Worm (Caenorhabditis elegans): ENCODE data around the gene C28D4.8.

The C28D4.8 gene

DNA sequence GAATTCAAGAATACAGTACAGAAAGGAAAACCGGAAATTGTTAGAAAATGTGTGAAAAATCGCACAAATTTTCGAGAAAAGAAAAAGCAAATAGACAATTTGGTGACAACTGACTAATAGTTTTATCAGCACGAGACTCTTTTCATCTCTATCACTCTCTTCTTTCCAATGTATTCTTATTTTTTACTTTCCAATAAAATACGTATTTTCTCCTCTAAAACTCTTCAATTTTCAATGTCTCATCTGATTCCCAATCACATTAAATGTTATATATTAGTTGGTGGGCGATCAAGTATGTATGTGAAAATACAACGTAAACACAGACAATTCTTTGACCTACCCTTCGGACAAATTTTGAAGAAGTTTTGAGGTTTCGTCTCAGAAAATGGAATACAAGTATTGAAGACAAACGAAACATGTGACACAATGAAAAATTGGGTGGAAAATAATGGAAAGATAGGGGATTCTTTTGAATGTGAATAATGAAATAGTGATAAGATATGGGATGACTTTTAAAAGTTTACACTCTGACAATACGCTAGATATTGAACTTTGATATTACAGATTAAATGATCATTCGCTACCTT is 10.9 kb downstream of the C28D4.8 start, which contains the start of gene cka-1 (continued):
- peak in 1 of 2 experiments; percentile 62 for TF ChIP-seq lsy-2 (tag; optimal IDR thresholded peaks at IDR 0.05)
- TF ChIP-seq nhr-85 (tag): peak; percentile 48
- no peak for TF ChIP-seq egl-13 (tag; optimal IDR thresholded peaks at IDR 0.05)
- peak; percentile 11 for TF ChIP-seq nhr-90 (tag; optimal IDR thresholded peaks at IDR 0.05; ENCODE audit: poor library complexity)
- no peak for TF ChIP-seq mdl-1 (tag; optimal IDR thresholded peaks at IDR 0.05)
- TF ChIP-seq swsn-7 (tag; optimal IDR thresholded peaks at IDR 0.05): no peak
- no peak for TF ChIP-seq ceh-63 (GFP tag; optimal IDR thresholded peaks at IDR 0.05)
- peak; percentile 63 for TF ChIP-seq nhr-71 (tag; optimal IDR thresholded peaks at IDR 0.05)
- no peak for TF ChIP-seq nhr-47 (tag; optimal IDR thresholded peaks at IDR 0.05)
- TF ChIP-seq elt-3 (tag; optimal IDR thresholded peaks at IDR 0.05): peak in 1 of 6 experiments; percentile 48
- peak in 1 of 2 experiments; percentile 6 for TF ChIP-seq efl-1 (optimal IDR thresholded peaks at IDR 0.05)
- peak in 1 of 2 experiments; percentile 89 for TF ChIP-seq efl-1 (GFP tag; optimal IDR thresholded peaks at IDR 0.05 in 1 of 2)
- peak; percentile 52 for TF ChIP-seq elt-2 (tag; optimal IDR thresholded peaks at IDR 0.05)
- no peak for TF ChIP-seq hlh-4 (tag; optimal IDR thresholded peaks at IDR 0.05)

DNA sequence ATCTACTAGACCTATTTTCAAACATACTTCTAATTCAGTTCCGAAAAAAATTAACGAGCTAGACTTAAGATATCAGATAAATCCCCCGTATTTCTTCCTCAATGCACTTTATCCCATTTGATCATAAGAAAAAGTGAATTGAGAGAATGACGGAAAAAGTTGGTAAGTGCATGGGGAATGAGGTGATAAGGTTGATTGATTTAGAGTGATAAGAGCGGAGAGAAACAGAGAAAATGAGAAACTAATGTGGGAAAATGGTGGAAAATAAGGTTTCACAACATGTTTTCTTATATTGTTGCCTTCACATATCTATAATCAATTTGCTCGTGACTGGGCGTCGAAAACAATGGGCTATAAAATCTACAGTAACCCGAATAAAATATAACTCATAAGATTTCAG is 12.5 kb downstream of the C28D4.8 start:
- no peak for TF ChIP-seq xbp-1 (tag; optimal IDR thresholded peaks at IDR 0.05)
- no peak for TF ChIP-seq ceh-82 (tag; optimal IDR thresholded peaks at IDR 0.05)
- TF ChIP-seq tlp-1 (tag; optimal IDR thresholded peaks at IDR 0.05): no peak
- no peak for TF ChIP-seq fkh-8 (tag; optimal IDR thresholded peaks at IDR 0.05)
- peak in 5 of 6 experiments; percentile 28 to 82 (median 45) for TF ChIP-seq elt-3 (tag; optimal IDR thresholded peaks at IDR 0.05)
- no peak for TF ChIP-seq nhr-76 (tag; optimal IDR thresholded peaks at IDR 0.05)
- no peak for TF ChIP-seq grh-1 (GFP tag; IDR thresholded peaks at IDR 0.05)
- TF ChIP-seq zip-4 (GFP tag; optimal IDR thresholded peaks at IDR 0.05): no peak
- peak in 1 of 2 experiments; percentile 39 for TF ChIP-seq lin-35 (GFP tag; optimal IDR thresholded peaks at IDR 0.05)
- TF ChIP-seq hpl-2 (GFP tag; optimal IDR thresholded peaks at IDR 0.05): no peak
- TF ChIP-seq nhr-20 (tag; optimal IDR thresholded peaks at IDR 0.05): peak; percentile 52
- no peak for TF ChIP-seq dpl-1 (GFP tag; optimal IDR thresholded peaks at IDR 0.05)
- no peak for TF ChIP-seq nhr-11 (tag; optimal IDR thresholded peaks at IDR 0.05)
- no peak for TF ChIP-seq pag-3 (tag; optimal IDR thresholded peaks at IDR 0.05; ENCODE audit: borderline replicate concordance, insufficient read depth)
- no peak for TF ChIP-seq fos-1 (tag; optimal IDR thresholded peaks at IDR 0.05)
- no peak for TF ChIP-seq isw-1 (GFP tag; IDR thresholded peaks at IDR 0.05)
- no peak for TF ChIP-seq mef-2 (tag; optimal IDR thresholded peaks at IDR 0.05)
- TF ChIP-seq aly-2 (tag; optimal IDR thresholded peaks at IDR 0.05): no peak
- no peak for TF ChIP-seq zag-1 (tag; optimal IDR thresholded peaks at IDR 0.05)
- no peak for TF ChIP-seq C04F5.9 (tag; optimal IDR thresholded peaks at IDR 0.05)
- TF ChIP-seq pqm-1 (tag; optimal IDR thresholded peaks at IDR 0.05): peak; percentile 7
- TF ChIP-seq nhr-77 (tag; optimal IDR thresholded peaks at IDR 0.05): no peak
- peak; percentile 77 for TF ChIP-seq nhr-85 (tag)
- TF ChIP-seq efl-1 (optimal IDR thresholded peaks at IDR 0.05): no peak
- TF ChIP-seq efl-1 (GFP tag; optimal IDR thresholded peaks at IDR 0.05 in 1 of 2): no peak
- TF ChIP-seq irx-1 (tag; optimal IDR thresholded peaks at IDR 0.05): no peak
- no peak for TF ChIP-seq lin-13 (GFP tag; optimal IDR thresholded peaks at IDR 0.05)
- TF ChIP-seq nhr-237 (tag; optimal IDR thresholded peaks at IDR 0.05): no peak
- TF ChIP-seq C16A3.4 (tag; optimal IDR thresholded peaks at IDR 0.05): no peak
- peak; percentile 53 for TF ChIP-seq dsc-1 (tag; optimal IDR thresholded peaks at IDR 0.05)
- no peak for TF ChIP-seq ces-1 (GFP tag; optimal IDR thresholded peaks at IDR 0.05)
- TF ChIP-seq mep-1 (tag; optimal IDR thresholded peaks at IDR 0.05): peak; percentile 40
- TF ChIP-seq snu-23 (GFP tag; optimal IDR thresholded peaks at IDR 0.05): peak; percentile 30
- no peak for TF ChIP-seq vab-15 (tag; optimal IDR thresholded peaks at IDR 0.05)
- TF ChIP-seq hlh-4 (tag; optimal IDR thresholded peaks at IDR 0.05): no peak
- TF ChIP-seq skn-1 (tag; optimal IDR thresholded peaks at IDR 0.05): no peak
- no peak for TF ChIP-seq fkh-4 (tag; optimal IDR thresholded peaks at IDR 0.05; ENCODE audit: borderline replicate concordance)
- TF ChIP-seq nhr-90 (tag; optimal IDR thresholded peaks at IDR 0.05; ENCODE audit: poor library complexity): peak; percentile 18
- no peak for TF ChIP-seq mab-9 (GFP tag; IDR thresholded peaks at IDR 0.05)
- no peak for TF ChIP-seq sox-4 (tag; optimal IDR thresholded peaks at IDR 0.05)
- no peak for TF ChIP-seq nhr-47 (tag; optimal IDR thresholded peaks at IDR 0.05)
- peak; percentile 50 for TF ChIP-seq elt-2 (tag; optimal IDR thresholded peaks at IDR 0.05)
- TF ChIP-seq sup-37 (GFP tag; optimal IDR thresholded peaks at IDR 0.05): no peak
- peak; percentile 85 for TF ChIP-seq blmp-1 (tag; optimal IDR thresholded peaks at IDR 0.05)
